Fruit fly (Drosophila melanogaster) whole organism, wandering third instar larva: ENCODE results near the gene TrpRS-m.
A peak's percentile ranks its signal among the peaks of the same experiment; 100 is the strongest.

Experiments used
- CG32264 ChIP-seq: fragments of 200-800 bp; sonication (Bioruptor generic); optimal IDR thresholded peaks from 2 replicates; lab custom pipeline; 2016; ENCODE audit warnings: missing biosample characterization, missing genetic modification characterization
- CG9705 ChIP-seq: fragments of 200-800 bp; sonication (Bioruptor generic); optimal IDR thresholded peaks from 2 replicates; lab custom pipeline; 2018; ENCODE audit warnings: missing biosample characterization, mild to moderate bottlenecking, missing genetic modification characterization
- CrebA ChIP-seq: fragments of 200-800 bp; sonication (Bioruptor generic); optimal IDR thresholded peaks from 2 replicates; lab custom pipeline; 2016; ENCODE audit warnings: missing biosample characterization, mild to moderate bottlenecking, missing genetic modification characterization, borderline replicate concordance
- GATAd ChIP-seq: sonication (Bioruptor generic); optimal IDR thresholded peaks from 2 replicates; lab custom pipeline; 2016; ENCODE audit warnings: missing biosample characterization, missing genetic modification characterization
- HLH106 ChIP-seq: fragments of 200-800 bp; optimal IDR thresholded peaks from 3 replicates; lab custom pipeline; 2019; ENCODE audit warnings: missing biosample characterization, mild to moderate bottlenecking, missing genetic modification characterization, moderate library complexity
- Hnf4 ChIP-seq: fragments of 200-800 bp; sonication (Bioruptor generic); optimal IDR thresholded peaks from 2 replicates; lab custom pipeline; 2016; ENCODE audit warnings: missing biosample characterization, mild to moderate bottlenecking, missing genetic modification characterization
- Hr78 ChIP-seq: fragments of >200 bp; optimal IDR thresholded peaks from 2 replicates; lab custom pipeline; 2017; ENCODE audit warnings: missing biosample characterization, missing genetic modification characterization
- Mio ChIP-seq: sonication (Bioruptor generic); optimal IDR thresholded peaks from 2 replicates; lab custom pipeline; 2016; ENCODE audit warnings: missing biosample characterization, missing genetic modification characterization
- Myc ChIP-seq: fragments of >200 bp; optimal IDR thresholded peaks from 2 replicates; lab custom pipeline; 2017
- Rel ChIP-seq, 2 experiments: fragments of 200-800 bp; sonication (Bioruptor generic) in 1 of 2; optimal IDR thresholded peaks; 2 replicates in 1 of 2; 3 replicates in 1 of 2; lab custom pipeline; 2016 to 2019; ENCODE audit warnings: mild to moderate bottlenecking in 2 of 2, missing biosample characterization in 2 of 2, missing genetic modification characterization in 2 of 2, moderate library complexity in 1 of 2
- Sp1 ChIP-seq: fragments of 200-800 bp; sonication (Bioruptor generic); optimal IDR thresholded peaks from 3 replicates; lab custom pipeline; 2019; ENCODE audit warnings: missing biosample characterization, mild to moderate bottlenecking, missing genetic modification characterization, moderate library complexity
- Vsx2 ChIP-seq: fragments of 200-300, 225-300 bp; sonication (Bioruptor generic); optimal IDR thresholded peaks from 2 replicates; lab custom pipeline; 2018; ENCODE audit warnings: missing biosample characterization, missing genetic modification characterization; ENCODE audit not compliant: partially characterized antibody
- brk ChIP-seq: fragments of 200-800 bp; sonication (Bioruptor generic); optimal IDR thresholded peaks from 2 replicates; lab custom pipeline; 2016; ENCODE audit warnings: missing biosample characterization, mild to moderate bottlenecking, missing genetic modification characterization
- dl ChIP-seq, 2 experiments: fragments of 175-275, 200-275 bp in 1 of 2; fragments of 200-275 bp in 1 of 2; sonication (Bioruptor generic); optimal IDR thresholded peaks; lab custom pipeline; 2018; ENCODE audit warnings: mild to moderate bottlenecking in 2 of 2, missing biosample characterization in 2 of 2, missing genetic modification characterization in 2 of 2, moderate library complexity in 2 of 2; ENCODE audit not compliant: partially characterized antibody in 2 of 2, insufficient read depth in 1 of 2
- ey ChIP-seq: fragments of 200-800 bp; sonication (Bioruptor generic); optimal IDR thresholded peaks from 2 replicates; lab custom pipeline; 2016; ENCODE audit warnings: missing biosample characterization, missing genetic modification characterization
- foxo ChIP-seq, 2 experiments: fragments of 200-800 bp; sonication (Bioruptor generic); optimal IDR thresholded peaks; 2 replicates in 1 of 2; 3 replicates in 1 of 2; lab custom pipeline; 2016 to 2017; ENCODE audit warnings: missing biosample characterization in 2 of 2, missing genetic modification characterization in 2 of 2
- fru ChIP-seq: fragments of 200-800 bp; sonication (Bioruptor generic); optimal IDR thresholded peaks from 3 replicates; lab custom pipeline; 2016; ENCODE audit warnings: missing biosample characterization, mild to moderate bottlenecking, missing genetic modification characterization
- h ChIP-seq: fragments of 200-800 bp; sonication (Bioruptor generic); optimal IDR thresholded peaks from 3 replicates; lab custom pipeline; 2016; ENCODE audit warnings: missing biosample characterization, mild to moderate bottlenecking, missing genetic modification characterization
- pan ChIP-seq: fragments of >200 bp; optimal IDR thresholded peaks from 2 replicates; lab custom pipeline; 2017
- psq ChIP-seq: fragments of 200-800 bp; sonication (Bioruptor generic); optimal IDR thresholded peaks from 3 replicates; lab custom pipeline; 2017; ENCODE audit warnings: missing biosample characterization, mild to moderate bottlenecking, missing genetic modification characterization, moderate library complexity
- sage ChIP-seq: fragments of 200-800 bp; sonication (Bioruptor generic); optimal IDR thresholded peaks from 2 replicates; lab custom pipeline; 2016; ENCODE audit warnings: missing biosample characterization, mild to moderate bottlenecking, missing genetic modification characterization
- tai ChIP-seq: sonication (Bioruptor generic); optimal IDR thresholded peaks from 2 replicates; lab custom pipeline; 2016; ENCODE audit warnings: missing biosample characterization, missing genetic modification characterization
- usp ChIP-seq: fragments of >200 bp; optimal IDR thresholded peaks from 2 replicates; lab custom pipeline; 2017; ENCODE audit warnings: missing biosample characterization, missing genetic modification characterization
- woc ChIP-seq: sonication (Bioruptor generic); optimal IDR thresholded peaks from 2 replicates; lab custom pipeline; 2016; ENCODE audit warnings: missing biosample characterization, mild to moderate bottlenecking, missing genetic modification characterization

The TrpRS-m gene

dm6 chr3L:17806357-17807025 lies 43.0 kb upstream of the TrpRS-m start, which contains the start of gene CG32187:
TSS of gene CG32187 (minus strand) at chr3L:17806365.
- TF ChIP-seq Mio (GFP tag; lab: Kevin White, UChicago) (no peak), HLH106 (no peak), CG9705 (no peak), ey (GFP tag; lab: Kevin White, UChicago) (no peak), Rel (GFP tag; optimal IDR thresholded peaks at IDR 0.05; lab: Kevin White, UChicago) (no peak), Rel (tag; optimal IDR thresholded peaks at IDR 0.05; lab: Kevin White, UChicago) (no peak), brk (GFP tag; lab: Kevin White, UChicago) (no peak), psq (no peak)
- TF ChIP-seq, all 38 proteins: peak for 0

DNA sequence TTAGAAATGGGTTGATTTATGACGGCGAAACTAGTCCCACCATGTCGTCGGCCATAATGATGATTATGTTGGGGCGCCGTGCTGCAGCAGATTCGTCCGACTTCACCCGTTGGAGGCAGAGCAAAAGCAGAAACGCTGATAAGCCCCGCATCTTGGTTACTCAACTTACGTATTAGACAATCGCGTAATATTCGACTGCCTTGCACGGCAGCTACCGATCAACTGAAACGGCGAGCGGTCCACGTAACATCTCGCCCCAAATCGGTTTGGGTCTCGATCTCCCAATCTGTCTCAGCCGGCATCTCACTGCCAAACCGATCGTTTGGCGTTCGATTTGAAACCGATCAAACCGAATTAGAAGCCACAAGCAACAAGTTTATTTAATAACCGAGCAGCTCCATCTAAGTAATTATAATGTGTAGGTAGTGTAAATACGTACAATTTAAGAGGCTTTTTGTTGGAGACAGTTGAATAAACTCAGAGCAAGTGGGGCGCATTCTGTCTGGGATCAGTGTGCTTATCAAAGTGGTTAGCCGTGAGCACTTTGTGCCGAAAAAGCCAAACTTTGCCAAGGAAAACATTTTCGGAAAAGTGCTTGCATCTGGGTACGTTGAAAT lies 40.8 kb upstream of the TrpRS-m start, which contains the start of gene CG32191:
CG32191 (minus strand) TSS at position 550 of the 617 bp plus-strand sequence.
- TF ChIP-seq HLH106: no peak
- no peak for TF ChIP-seq Hr78 (GFP tag; lab: Kevin White, UChicago)

DNA sequence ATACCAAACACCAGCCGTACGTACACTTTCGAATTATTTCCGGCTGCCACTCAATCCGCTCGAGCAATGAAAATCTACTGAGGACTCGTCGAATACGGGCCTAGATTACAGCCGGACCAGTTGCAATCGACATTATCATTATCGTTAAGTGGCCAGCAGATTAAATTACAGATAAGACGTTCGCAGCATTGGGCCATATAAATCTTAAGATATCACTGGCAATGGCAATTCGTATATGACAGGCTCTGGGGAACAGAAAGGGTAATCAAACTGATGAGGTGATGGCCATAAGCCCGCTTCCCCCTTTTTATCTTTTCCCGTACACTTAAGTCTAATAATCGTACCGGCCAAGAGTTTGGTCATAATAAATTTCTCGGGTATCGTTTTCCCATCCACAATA lies 35.5 kb upstream of the TrpRS-m start, which contains the start of gene Cln3:
Cln3 (minus strand) TSS at position 84 of the 400 bp plus-strand sequence.
- TF ChIP-seq CG9705 (no peak), psq (no peak), Sp1 (no peak), CG32264 (GFP tag; lab: Kevin White, UChicago) (no peak), Hnf4 (GFP tag; lab: Kevin White, UChicago) (no peak), Vsx2 (peak; percentile 19), CrebA (peak; percentile 86), Rel (GFP tag; optimal IDR thresholded peaks at IDR 0.05; lab: Kevin White, UChicago) (peak; percentile 32), Rel (tag; optimal IDR thresholded peaks at IDR 0.05; lab: Kevin White, UChicago) (no peak), dl (GFP tag; optimal IDR thresholded peaks at IDR 0.05; lab: Kevin White, UChicago; ENCODE audit: insufficient read depth in 1 of 2, partially characterized antibody in 2 of 2) (no peak)
- TF ChIP-seq, all 38 proteins: peak for 3

- TF ChIP-seq tai (GFP tag; lab: Kevin White, UChicago): no peak
- TF ChIP-seq, all 38 proteins: peak for 0
Observed at dm6 chr3L:17817821-17818220, 31.7 kb upstream of the TrpRS-m start, which contains the start of gene Ir75a. TSS of gene Ir75a (minus strand) at chr3L:17817921.

- TF ChIP-seq pan: no peak
Observed at dm6 chr3L:17820093-17820492, 29.4 kb upstream of the TrpRS-m start, which contains the start of gene Ir75b. TSS of gene Ir75b (minus strand) at chr3L:17820193.

DNA sequence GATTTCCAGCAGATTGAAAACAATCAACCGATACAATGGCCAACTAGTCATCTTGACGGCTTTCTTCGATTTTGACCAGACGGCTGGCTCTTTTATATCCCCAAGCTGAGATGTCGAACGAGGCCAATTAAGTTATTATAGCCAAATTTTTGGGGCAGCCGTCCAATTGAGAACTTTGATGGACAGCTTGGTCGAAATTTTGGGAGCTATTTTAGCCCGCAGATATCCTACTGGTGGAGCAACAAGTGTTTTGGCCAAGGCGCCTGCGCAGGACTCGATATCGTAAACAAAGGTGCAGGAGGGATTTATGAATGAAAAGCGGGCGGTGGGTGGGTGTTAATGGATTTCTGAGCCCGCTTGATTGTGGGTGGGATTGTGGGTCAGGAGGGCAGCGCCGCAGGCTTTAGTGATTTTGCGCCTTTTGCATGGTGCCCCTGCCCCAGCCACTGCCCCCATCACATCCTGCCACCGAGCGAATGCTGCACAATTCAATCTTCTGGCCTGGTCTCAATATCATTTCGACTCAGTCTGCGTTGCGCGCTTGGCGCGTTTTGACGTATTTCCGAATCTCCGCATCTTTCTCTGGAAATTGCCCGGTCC lies 26.6 kb upstream of the TrpRS-m start, which contains the start of the genes Ir75c and Grd:
Ir75c (minus strand) TSS at position 51 of the 600 bp plus-strand sequence.
Grd (plus strand) TSS at position 550 of the 600 bp plus-strand sequence.
- TF ChIP-seq Mio (GFP tag; lab: Kevin White, UChicago) (no peak), woc (GFP tag; lab: Kevin White, UChicago) (no peak), Hnf4 (GFP tag; lab: Kevin White, UChicago) (no peak), CrebA (no peak), foxo (GFP tag; optimal IDR thresholded peaks at IDR 0.05; lab: Kevin White, UChicago) (no peak), CG32264 (GFP tag; lab: Kevin White, UChicago) (no peak), GATAd (no peak), Myc (lab: Kevin White, UChicago) (no peak), sage (GFP tag; lab: Kevin White, UChicago) (no peak), fru (GFP tag; lab: Kevin White, UChicago) (no peak), pan (no peak), h (no peak), Hr78 (GFP tag; lab: Kevin White, UChicago) (no peak), usp (GFP tag; lab: Kevin White, UChicago) (no peak)

dm6 chr3L:17833525-17833924 lies 16.0 kb upstream of the TrpRS-m start, which contains the start of gene CG32188:
TSS of gene CG32188 (minus strand) at chr3L:17833625.
- TF ChIP-seq CG9705: no peak
- TF ChIP-seq Hr78 (GFP tag; lab: Kevin White, UChicago): no peak
- TF ChIP-seq brk (GFP tag; lab: Kevin White, UChicago): no peak
